Worm (Caenorhabditis elegans) whole organism, L4/young adult: ENCODE data around the gene K01A2.10.

Experiments
- W03F9.2 ChIP-seq: fragments of 150-350 bp; optimal IDR thresholded peaks from 2 replicates; lab custom pipeline; 2014; ENCODE audit warnings: missing biosample characterization, missing genetic modification characterization
- dao-5 ChIP-seq: sonication (generic microtip); optimal IDR thresholded peaks from 2 replicates; lab custom pipeline; 2016; ENCODE audit warnings: missing genotype, missing genetic modification characterization, moderate library complexity, missing compliant biosample characterization
- him-1 ChIP-seq: sonication (generic microtip); optimal IDR thresholded peaks from 2 replicates; lab custom pipeline; 2016; ENCODE audit warnings: missing genotype, missing genetic modification reagents, missing genetic modification characterization, missing compliant biosample characterization

- TF ChIP-seq him-1 (no peak), W03F9.2 (tag; lab: Kevin White, UChicago) (no peak), dao-5 (tag; lab: Kevin White, UChicago) (no peak)
These were observed 14.4 kb upstream of the K01A2.10 start, which contains the start of gene cpn-2 for ce11 chrII:337233-337832.
